Fruit fly (Drosophila melanogaster): ENCODE measurements around the gene ea.

The ea gene

dm6 chr3R:15309924-15310323 lies 18.6 kb upstream of the ea start, which contains the start of gene Tm2:
Gene Tm2 (plus strand): TSS chr3R:15310193.
- TF ChIP-seq Mnt (GFP tag; optimal IDR thresholded peaks at IDR 0.05): no peak
- TF ChIP-seq Crg-1 (GFP tag; optimal IDR thresholded peaks at IDR 0.05): no peak
- no peak for TF ChIP-seq CG33017 (tag; optimal IDR thresholded peaks at IDR 0.05)
- TF ChIP-seq kay (GFP tag; ENCODE audit: borderline replicate concordance): no peak
- TF ChIP-seq Clk (GFP tag; optimal IDR thresholded peaks at IDR 0.05): no peak
- no peak for TF ChIP-seq CG14711 (tag; optimal IDR thresholded peaks at IDR 0.05)
- TF ChIP-seq CG11617 (GFP tag; optimal IDR thresholded peaks at IDR 0.05): no peak
- TF ChIP-seq toe (GFP tag; optimal IDR thresholded peaks at IDR 0.05): no peak
- no peak for TF ChIP-seq CG7045 (GFP tag; optimal IDR thresholded peaks at IDR 0.05)
- no peak for TF ChIP-seq pad (GFP tag; optimal IDR thresholded peaks at IDR 0.05)
- no peak for TF ChIP-seq CG12768 (GFP tag; optimal IDR thresholded peaks at IDR 0.05)
- TF ChIP-seq tj (GFP tag; optimal IDR thresholded peaks at IDR 0.05): no peak
- no peak for TF ChIP-seq CG5204 (GFP tag; optimal IDR thresholded peaks at IDR 0.05)
- TF ChIP-seq CG1620 (GFP tag; optimal IDR thresholded peaks at IDR 0.05): no peak
- TF ChIP-seq Hr96 (GFP tag; optimal IDR thresholded peaks at IDR 0.05): no peak
- TF ChIP-seq CG7101 (tag; optimal IDR thresholded peaks at IDR 0.05): no peak
- no peak for TF ChIP-seq cic (GFP tag; optimal IDR thresholded peaks at IDR 0.05)

- TF ChIP-seq cnc (optimal IDR thresholded peaks at IDR 0.05) (no peak), CG5204 (GFP tag; optimal IDR thresholded peaks at IDR 0.05) (no peak), bab1 (GFP tag; optimal IDR thresholded peaks at IDR 0.05) (no peak), CG1620 (GFP tag; optimal IDR thresholded peaks at IDR 0.05) (no peak), CG7045 (GFP tag; optimal IDR thresholded peaks at IDR 0.05) (no peak), Mnt (GFP tag; optimal IDR thresholded peaks at IDR 0.05) (no peak), CG11617 (GFP tag; optimal IDR thresholded peaks at IDR 0.05) (no peak), CG12768 (GFP tag; optimal IDR thresholded peaks at IDR 0.05) (no peak), ovo (GFP tag; optimal IDR thresholded peaks at IDR 0.05) (no peak), tj (GFP tag; optimal IDR thresholded peaks at IDR 0.05) (no peak), CG33017 (tag; optimal IDR thresholded peaks at IDR 0.05) (no peak), kay (GFP tag; ENCODE audit: borderline replicate concordance) (no peak), CG14711 (tag; optimal IDR thresholded peaks at IDR 0.05) (no peak), Crg-1 (GFP tag; optimal IDR thresholded peaks at IDR 0.05) (no peak)
Observed at dm6 chr3R:15310695-15311094, 17.8 kb upstream of the ea start.

- TF ChIP-seq kay (GFP tag; ENCODE audit: borderline replicate concordance) (no peak), cnc (optimal IDR thresholded peaks at IDR 0.05) (no peak), pad (GFP tag; optimal IDR thresholded peaks at IDR 0.05) (no peak), CG33017 (tag; optimal IDR thresholded peaks at IDR 0.05) (no peak), Hr96 (GFP tag; optimal IDR thresholded peaks at IDR 0.05) (no peak), CG14711 (tag; optimal IDR thresholded peaks at IDR 0.05) (no peak), CG7101 (tag; optimal IDR thresholded peaks at IDR 0.05) (no peak), CG11617 (GFP tag; optimal IDR thresholded peaks at IDR 0.05) (no peak), bab1 (GFP tag; optimal IDR thresholded peaks at IDR 0.05) (no peak), CG12768 (GFP tag; optimal IDR thresholded peaks at IDR 0.05) (no peak), CG5204 (GFP tag; optimal IDR thresholded peaks at IDR 0.05) (no peak), tj (GFP tag; optimal IDR thresholded peaks at IDR 0.05) (no peak), toe (GFP tag; optimal IDR thresholded peaks at IDR 0.05) (no peak), Crg-1 (GFP tag; optimal IDR thresholded peaks at IDR 0.05) (no peak), cic (GFP tag; optimal IDR thresholded peaks at IDR 0.05) (no peak), Mnt (GFP tag; optimal IDR thresholded peaks at IDR 0.05) (no peak), CG1620 (GFP tag; optimal IDR thresholded peaks at IDR 0.05) (no peak)
Observed at dm6 chr3R:15313836-15314235, 14.7 kb upstream of the ea start.

- TF ChIP-seq CG12768 (GFP tag; optimal IDR thresholded peaks at IDR 0.05): no peak
- TF ChIP-seq toe (GFP tag; optimal IDR thresholded peaks at IDR 0.05): no peak
- no peak for TF ChIP-seq ovo (GFP tag; optimal IDR thresholded peaks at IDR 0.05)
- TF ChIP-seq CG14711 (tag; optimal IDR thresholded peaks at IDR 0.05): no peak
- TF ChIP-seq CG33017 (tag; optimal IDR thresholded peaks at IDR 0.05): no peak
- TF ChIP-seq cnc (optimal IDR thresholded peaks at IDR 0.05): no peak
- no peak for TF ChIP-seq CG1620 (GFP tag; optimal IDR thresholded peaks at IDR 0.05)
- no peak for TF ChIP-seq tj (GFP tag; optimal IDR thresholded peaks at IDR 0.05)
- no peak for TF ChIP-seq Crg-1 (GFP tag; optimal IDR thresholded peaks at IDR 0.05)
- TF ChIP-seq kay (GFP tag; ENCODE audit: borderline replicate concordance): no peak
- TF ChIP-seq CG11617 (GFP tag; optimal IDR thresholded peaks at IDR 0.05): no peak
- TF ChIP-seq bab1 (GFP tag; optimal IDR thresholded peaks at IDR 0.05): no peak
Observed at dm6 chr3R:15316326-15316725, 12.2 kb upstream of the ea start, which contains the start of gene CG14866. Gene CG14866 (plus strand): TSS chr3R:15316471.

dm6 chr3R:15319912-15320746 lies 8.4 kb upstream of the ea start, which contains the start of the genes CG6276 and CG44040:
Gene CG6276 (minus strand): TSS chr3R:15320069.
Gene CG44040 (plus strand): TSS chr3R:15320378.
- TF ChIP-seq CG14711 (tag; optimal IDR thresholded peaks at IDR 0.05) (peak; percentile 34), cnc (optimal IDR thresholded peaks at IDR 0.05) (peak in 1 of 2 experiments; percentile 38), toe (GFP tag; optimal IDR thresholded peaks at IDR 0.05) (peak; percentile 48), CG7101 (tag; optimal IDR thresholded peaks at IDR 0.05) (peak; percentile 76), ovo (GFP tag; optimal IDR thresholded peaks at IDR 0.05) (peak; percentile 7), CG33017 (tag; optimal IDR thresholded peaks at IDR 0.05) (peak; percentile 62), CG1620 (GFP tag; optimal IDR thresholded peaks at IDR 0.05) (peak; percentile 32), CG5204 (GFP tag; optimal IDR thresholded peaks at IDR 0.05) (peak; percentile 73), Crg-1 (GFP tag; optimal IDR thresholded peaks at IDR 0.05) (no peak), CG7045 (GFP tag; optimal IDR thresholded peaks at IDR 0.05) (peak; percentile 53), kay (GFP tag; ENCODE audit: borderline replicate concordance) (no peak), pad (GFP tag; optimal IDR thresholded peaks at IDR 0.05) (peak; percentile 43), Mnt (GFP tag; optimal IDR thresholded peaks at IDR 0.05) (peak; percentile 27), CG12768 (GFP tag; optimal IDR thresholded peaks at IDR 0.05) (peak; percentile 37), bab1 (GFP tag; optimal IDR thresholded peaks at IDR 0.05) (peak; percentile 42), Clk (GFP tag; optimal IDR thresholded peaks at IDR 0.05) (no peak), CG11617 (GFP tag; optimal IDR thresholded peaks at IDR 0.05) (peak; percentile 73), tj (GFP tag; optimal IDR thresholded peaks at IDR 0.05) (peak; percentile 42), Hr96 (GFP tag; optimal IDR thresholded peaks at IDR 0.05) (no peak), cic (GFP tag; optimal IDR thresholded peaks at IDR 0.05) (no peak)
